Fruit fly (Drosophila melanogaster): ENCODE results near the gene lectin-22C.

DNA sequence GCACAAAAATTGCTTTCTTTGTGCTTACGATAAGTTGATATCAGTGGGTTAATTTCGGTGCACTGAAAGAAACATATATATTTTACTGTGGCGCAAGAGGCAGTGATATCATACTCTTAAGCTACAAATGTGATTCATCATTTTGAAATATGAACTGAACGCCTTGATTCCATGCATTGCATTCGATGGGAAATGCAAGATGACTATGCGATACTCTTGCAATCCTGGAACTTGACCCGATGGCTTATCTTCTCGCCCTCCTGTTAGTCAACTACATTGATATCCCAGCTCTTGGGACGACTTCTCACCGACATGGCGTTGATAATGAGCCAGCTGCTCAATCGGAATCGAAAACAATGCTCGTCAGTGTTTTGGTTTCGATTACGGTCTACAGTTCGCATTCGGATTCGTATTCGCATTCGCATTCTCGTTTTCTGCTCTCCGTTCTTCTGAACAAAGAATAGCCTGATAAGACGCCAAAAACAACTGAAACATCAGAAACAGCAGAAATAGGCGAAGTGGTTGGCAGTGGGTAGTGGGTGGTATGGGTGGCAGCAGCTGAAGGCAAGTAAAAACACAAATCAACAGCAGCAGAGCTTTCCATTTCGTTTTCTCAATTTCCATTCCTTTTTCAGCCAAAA, 47.7 kb downstream of the lectin-22C start:
- TF ChIP-seq psq (optimal IDR thresholded peaks at IDR 0.05) = no peak
- no peak for TF ChIP-seq Myc (optimal IDR thresholded peaks at IDR 0.05)

All from Kc167 (cell line).